Worm (Caenorhabditis elegans) whole organism, young adult: Measurements from ENCODE around the gene tos-1.
A peak's percentile ranks its signal among the peaks of the same experiment; 100 is the strongest.

Experiments used
- B0261.1 ChIP-seq: sonication (generic microtip); optimal IDR thresholded peaks from 2 replicates; lab custom pipeline; 2016; ENCODE audit warnings: mild to moderate bottlenecking, missing genetic modification characterization, moderate library complexity, missing compliant biosample characterization
- B0336.3 ChIP-seq: fragments of 200-800 bp; sonication (Bioruptor generic); IDR thresholded peaks from 2 replicates; pipeline ENCODE4 v1.3.6; 2022; ENCODE audit warnings: missing genetic modification characterization, missing compliant biosample characterization
- C06A6.2 ChIP-seq: fragments of 200-800 bp; sonication (Bioruptor generic); conservative IDR thresholded peaks from 2 replicates; pipeline ENCODE4 v1.3.6; 2022; ENCODE audit warnings: missing genetic modification characterization, missing compliant biosample characterization
- D2030.7 ChIP-seq: fragments of 200-800 bp; sonication (Bioruptor generic); IDR thresholded peaks from 2 replicates; pipeline ENCODE4 v1.3.6; 2022; ENCODE audit warnings: missing genetic modification reagents, missing genetic modification characterization, missing compliant biosample characterization
- F10E7.11 ChIP-seq: sonication (generic microtip); optimal IDR thresholded peaks from 2 replicates; lab custom pipeline; 2017; ENCODE audit warnings: mild to moderate bottlenecking, missing genetic modification characterization, moderate library complexity, missing compliant biosample characterization
- F39B2.1 ChIP-seq: fragments of 200-800 bp; sonication (Bioruptor generic); IDR thresholded peaks from 2 replicates; pipeline ENCODE4 v1.3.6; 2022; ENCODE audit warnings: missing genetic modification reagents, missing genetic modification characterization, missing compliant biosample characterization
- F55B11.4 ChIP-seq: sonication (generic microtip); optimal IDR thresholded peaks from 2 replicates; lab custom pipeline; 2016; ENCODE audit warnings: missing compliant biosample characterization, missing genetic modification characterization, borderline replicate concordance; ENCODE audit not compliant: insufficient read depth
- Y53F4B.3 ChIP-seq: fragments of 200-800 bp; sonication (Bioruptor generic); IDR thresholded peaks from 2 replicates; pipeline ENCODE4 v1.3.6; 2022; ENCODE audit warnings: missing genetic modification reagents, missing genetic modification characterization, missing compliant biosample characterization
- Y67H2A.10 ChIP-seq: fragments of 200-800 bp; sonication (Bioruptor generic); conservative IDR thresholded peaks from 2 replicates; pipeline ENCODE4 v1.3.6; 2022; ENCODE audit warnings: missing genetic modification reagents, missing genetic modification characterization, missing compliant biosample characterization
- Y79H2A.3 ChIP-seq: fragments of 200-800 bp; sonication (Bioruptor generic); conservative IDR thresholded peaks from 2 replicates; pipeline ENCODE4 v1.3.6; 2022; ENCODE audit warnings: missing genetic modification reagents, missing genetic modification characterization, missing compliant biosample characterization
- akir-1 ChIP-seq: fragments of 200-800 bp; sonication (Bioruptor generic); optimal IDR thresholded peaks from 2 replicates; lab custom pipeline; 2018; ENCODE audit warnings: mild to moderate bottlenecking, missing genetic modification characterization, moderate library complexity, missing compliant biosample characterization
- atf-7 ChIP-seq: sonication (generic microtip); optimal IDR thresholded peaks from 2 replicates; lab custom pipeline; 2017; ENCODE audit warnings: mild to moderate bottlenecking, missing genetic modification characterization, missing compliant biosample characterization
- attf-3 ChIP-seq: fragments of 200-800 bp; sonication (Bioruptor generic); conservative IDR thresholded peaks from 2 replicates; pipeline ENCODE4 v1.3.6; 2022; ENCODE audit warnings: missing genetic modification reagents, missing genetic modification characterization, missing compliant biosample characterization
- attf-6 ChIP-seq: fragments of 200-800 bp; sonication (Bioruptor generic); IDR thresholded peaks from 2 replicates; pipeline ENCODE4 v1.3.6; 2022; ENCODE audit warnings: missing genetic modification reagents, missing genetic modification characterization, missing compliant biosample characterization
- bed-2 ChIP-seq: fragments of 200-800 bp; sonication (Bioruptor generic); IDR thresholded peaks from 2 replicates; pipeline ENCODE4 v1.3.6; 2022; ENCODE audit warnings: missing genetic modification reagents, missing genetic modification characterization, missing compliant biosample characterization
- ccch-3 ChIP-seq: fragments of 200-800 bp; sonication (Bioruptor generic); optimal IDR thresholded peaks from 2 replicates; lab custom pipeline; 2018; ENCODE audit warnings: mild to moderate bottlenecking, missing genetic modification characterization, missing compliant biosample characterization
- ceh-27 ChIP-seq: fragments of 200-800 bp; sonication (Bioruptor generic); optimal IDR thresholded peaks from 2 replicates; lab custom pipeline; 2018; ENCODE audit warnings: mild to moderate bottlenecking, missing genetic modification characterization, moderate library complexity, missing compliant biosample characterization
- dox-1 ChIP-seq: fragments of 200-800 bp; sonication (Bioruptor generic); IDR thresholded peaks from 2 replicates; pipeline ENCODE4 v1.3.6; 2022; ENCODE audit warnings: missing genetic modification reagents, missing genetic modification characterization, missing compliant biosample characterization
- dpff-1 ChIP-seq: sonication (generic microtip); optimal IDR thresholded peaks from 2 replicates; lab custom pipeline; 2017; ENCODE audit warnings: mild to moderate bottlenecking, missing genetic modification characterization, missing compliant biosample characterization
- dpl-1 ChIP-seq: fragments of 150-350 bp; optimal IDR thresholded peaks from 2 replicates; lab custom pipeline; 2014; ENCODE audit warnings: missing biosample characterization, missing genetic modification reagents, missing genetic modification characterization
- efl-1 ChIP-seq: fragments of 150-350 bp; optimal IDR thresholded peaks from 2 replicates; lab custom pipeline; 2014; ENCODE audit warnings: missing biosample characterization, missing genetic modification reagents, missing genetic modification characterization
- egl-44 ChIP-seq: fragments of 200-800 bp; sonication (Bioruptor generic); IDR thresholded peaks from 2 replicates; pipeline ENCODE4 v1.3.6; 2022; ENCODE audit warnings: missing genetic modification reagents, missing genetic modification characterization, missing compliant biosample characterization
- hlh-26 ChIP-seq: fragments of 200-800 bp; sonication (Bioruptor generic); conservative IDR thresholded peaks from 2 replicates; pipeline ENCODE4 v1.3.6; 2022; ENCODE audit warnings: missing genetic modification reagents, missing genetic modification characterization, missing compliant biosample characterization
- hmg-1.2 ChIP-seq: fragments of 200-800 bp; sonication (Bioruptor generic); IDR thresholded peaks from 2 replicates; pipeline ENCODE4 v1.3.6; 2022; ENCODE audit warnings: missing genetic modification reagents, missing genetic modification characterization, missing compliant biosample characterization
- lag-1 ChIP-seq: fragments of 200-800 bp; sonication (Bioruptor generic); IDR thresholded peaks from 2 replicates; pipeline ENCODE4 v1.3.6; 2022; ENCODE audit warnings: missing genetic modification reagents, missing genetic modification characterization, missing compliant biosample characterization
- lin-26 ChIP-seq: fragments of 200-800 bp; sonication (Bioruptor generic); IDR thresholded peaks from 2 replicates; pipeline ENCODE4 v1.3.6; 2022; ENCODE audit warnings: missing genetic modification reagents, missing genetic modification characterization, missing compliant biosample characterization
- lin-40 ChIP-seq: sonication (generic microtip); optimal IDR thresholded peaks from 2 replicates; lab custom pipeline; 2016; ENCODE audit warnings: missing genetic modification characterization, mild to moderate bottlenecking, missing compliant biosample characterization, missing genotype, missing genetic modification reagents
- lin-54 ChIP-seq: fragments of 200-800 bp; sonication (Bioruptor generic); optimal IDR thresholded peaks from 2 replicates; lab custom pipeline; 2018; ENCODE audit warnings: mild to moderate bottlenecking, missing genetic modification characterization, missing compliant biosample characterization
- madf-10 ChIP-seq: sonication (generic microtip); optimal IDR thresholded peaks from 2 replicates; lab custom pipeline; 2016; ENCODE audit warnings: mild to moderate bottlenecking, missing genetic modification characterization, missing compliant biosample characterization
- madf-3 ChIP-seq: fragments of 200-800 bp; sonication (Bioruptor generic); IDR thresholded peaks from 2 replicates; pipeline ENCODE4 v1.3.6; 2022; ENCODE audit warnings: missing genetic modification reagents, missing genetic modification characterization, missing compliant biosample characterization
- madf-6 ChIP-seq: fragments of 200-800 bp; sonication (Bioruptor generic); IDR thresholded peaks from 2 replicates; pipeline ENCODE4 v1.3.6; 2022; ENCODE audit warnings: missing genetic modification reagents, missing genetic modification characterization, missing compliant biosample characterization
- madf-8 ChIP-seq: fragments of 200-800 bp; sonication (Bioruptor generic); conservative IDR thresholded peaks from 2 replicates; pipeline ENCODE4 v1.3.6; 2022; ENCODE audit warnings: missing genetic modification reagents, missing genetic modification characterization, missing compliant biosample characterization
- mel-28 ChIP-seq: sonication (generic microtip); optimal IDR thresholded peaks from 2 replicates; lab custom pipeline; 2016; ENCODE audit warnings: borderline replicate concordance, mild to moderate bottlenecking, missing genetic modification characterization, missing compliant biosample characterization
- nfya-2 ChIP-seq: fragments of 200-800 bp; sonication (Bioruptor generic); IDR thresholded peaks from 2 replicates; pipeline ENCODE4 v1.3.6; 2022; ENCODE audit warnings: missing genetic modification reagents, missing genetic modification characterization, missing compliant biosample characterization
- nfyb-1 ChIP-seq: fragments of 200-800 bp; sonication (Bioruptor generic); IDR thresholded peaks from 2 replicates; pipeline ENCODE4 v1.3.6; 2022; ENCODE audit warnings: missing genetic modification reagents, missing genetic modification characterization, missing compliant biosample characterization
- nhr-80 ChIP-seq: sonication (generic microtip); optimal IDR thresholded peaks from 2 replicates; lab custom pipeline; 2016; ENCODE audit warnings: missing genetic modification characterization, missing compliant biosample characterization
- pha-4 ChIP-seq: fragments of 150-350 bp; sonication (generic microtip); optimal IDR thresholded peaks from 2 replicates; lab custom pipeline; 2014; ENCODE audit warnings: missing biosample characterization, missing genetic modification reagents, missing genetic modification characterization
- rpc-1 ChIP-seq, 2 experiments: fragments of 150-350 bp in 1 of 2; sonication (generic microtip) in 1 of 2; optimal IDR thresholded peaks; 2 replicates each; lab custom pipeline; 2014 to 2018; ENCODE audit warnings: missing biosample characterization in 1 of 2, missing genetic modification characterization in 1 of 2, missing genetic modification reagents in 1 of 2, missing genotype in 1 of 2
- sdz-38 ChIP-seq: sonication (generic microtip); optimal IDR thresholded peaks from 2 replicates; lab custom pipeline; 2016; ENCODE audit warnings: missing genotype, missing genetic modification characterization, missing compliant biosample characterization
- sea-2 ChIP-seq: fragments of 200-800 bp; sonication (Bioruptor generic); IDR thresholded peaks from 2 replicates; pipeline ENCODE4 v1.3.6; 2022; ENCODE audit warnings: missing genetic modification characterization, missing compliant biosample characterization
- snpc-3.4 ChIP-seq: sonication (generic microtip); optimal IDR thresholded peaks from 2 replicates; lab custom pipeline; 2017; ENCODE audit warnings: missing genetic modification characterization, mild to moderate bottlenecking, missing compliant biosample characterization, antibody characterized with exemption, moderate library complexity, missing genotype, missing genetic modification reagents
- snpc-4 ChIP-seq, 5 experiments: fragments of 150-350 bp in 1 of 5; sonication (generic microtip) in 4 of 5; optimal IDR thresholded peaks; 2 replicates each; lab custom pipeline; 2014 to 2018; ENCODE audit warnings: missing genetic modification characterization in 5 of 5, missing biosample characterization in 3 of 5, antibody characterized with exemption in 2 of 5, mild to moderate bottlenecking in 2 of 5, missing compliant biosample characterization in 2 of 5, missing genotype in 2 of 5, moderate library complexity in 2 of 5, missing genetic modification reagents in 1 of 5
- somi-1 ChIP-seq: fragments of 200-800 bp; sonication (Bioruptor generic); optimal IDR thresholded peaks from 2 replicates; lab custom pipeline; 2018; ENCODE audit warnings: mild to moderate bottlenecking, missing genetic modification characterization, missing compliant biosample characterization
- tbp1 ChIP-seq: fragments of 200-800 bp; sonication (Bioruptor generic); optimal IDR thresholded peaks from 2 replicates; lab custom pipeline; 2018; ENCODE audit warnings: mild to moderate bottlenecking, missing genetic modification characterization, missing compliant biosample characterization
- tbx-9 ChIP-seq: sonication (generic microtip); optimal IDR thresholded peaks from 2 replicates; lab custom pipeline; 2016; ENCODE audit warnings: borderline replicate concordance, missing genetic modification characterization, inconsistent platforms, missing compliant biosample characterization
- zim-3 ChIP-seq: sonication (generic microtip); optimal IDR thresholded peaks from 2 replicates; lab custom pipeline; 2017; ENCODE audit warnings: mild to moderate bottlenecking, missing genetic modification characterization, moderate library complexity, missing compliant biosample characterization
- ztf-22 ChIP-seq: fragments of 200-800 bp; sonication (Bioruptor generic); optimal IDR thresholded peaks from 2 replicates; lab custom pipeline; 2018; ENCODE audit warnings: mild to moderate bottlenecking, missing genetic modification characterization, moderate library complexity, missing compliant biosample characterization
- ztf-28 ChIP-seq: fragments of 200-800 bp; sonication (Bioruptor generic); IDR thresholded peaks from 2 replicates; pipeline ENCODE4 v1.3.6; 2022; ENCODE audit warnings: missing genetic modification reagents, missing genetic modification characterization, missing compliant biosample characterization

tos-1 gene

DNA sequence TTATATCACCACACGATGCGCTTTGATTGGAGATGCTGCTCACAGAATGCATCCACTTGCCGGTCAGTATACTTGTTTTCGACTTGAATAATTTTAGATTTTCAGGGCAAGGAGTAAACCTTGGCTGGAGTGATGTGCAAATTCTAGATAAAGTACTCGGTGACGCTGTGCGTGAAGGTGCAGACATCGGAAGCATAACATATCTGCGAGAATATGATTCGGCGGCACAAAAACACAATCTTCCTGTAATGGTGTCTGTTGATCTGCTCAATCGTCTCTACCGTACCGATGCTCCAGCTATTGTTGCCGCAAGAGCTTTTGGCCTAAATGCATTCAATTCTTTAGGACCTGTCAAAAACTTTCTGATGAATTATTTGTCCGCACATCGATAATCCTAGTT, 5.6 kb downstream of the tos-1 start:
- TF ChIP-seq sea-2 (no peak), Y79H2A.3 (GFP tag; lab: Robert Waterston, UW) (peak; percentile 80; the same call in 1 of the 2 replicates), F39B2.1 (GFP tag; lab: Robert Waterston, UW) (no peak), dpl-1 (no peak), tbx-9 (no peak), hlh-26 (GFP tag; lab: Robert Waterston, UW) (no peak), D2030.7 (GFP tag; lab: Robert Waterston, UW) (no peak), B0261.1 (tag; lab: Kevin White, UChicago) (no peak), efl-1 (GFP tag; lab: Kevin White, UChicago) (no peak), Y53F4B.3 (GFP tag; lab: Robert Waterston, UW) (no peak), ztf-28 (GFP tag; lab: Robert Waterston, UW) (0 out of 2 replicates have a peak, but pooled peaks have one; percentile 61), F55B11.4 (tag; lab: Kevin White, UChicago) (no peak), nfyb-1 (GFP tag; lab: Robert Waterston, UW) (no peak; the same call in 1 of the 2 replicates), ztf-22 (GFP tag; lab: Kevin White, UChicago) (no peak), somi-1 (GFP tag; lab: Kevin White, UChicago) (no peak), rpc-1 (optimal IDR thresholded peaks at IDR 0.05; lab: Kevin White, UChicago) (no peak), rpc-1 (tag; optimal IDR thresholded peaks at IDR 0.05; lab: Kevin White, UChicago) (no peak), F10E7.11 (tag; lab: Kevin White, UChicago) (no peak), egl-44 (GFP tag; lab: Robert Waterston, UW) (no peak), C06A6.2 (GFP tag; lab: Robert Waterston, UW) (peak; percentile 75), B0336.3 (GFP tag; lab: Robert Waterston, UW) (0 out of 2 replicates have a peak, but pooled peaks have one; percentile 41), pha-4 (no peak), zim-3 (tag; lab: Kevin White, UChicago) (peak; percentile 34), madf-6 (GFP tag; lab: Robert Waterston, UW) (no peak), tbp1 (GFP tag; lab: Kevin White, UChicago) (peak; percentile 3), ceh-27 (GFP tag; lab: Kevin White, UChicago) (no peak), nhr-80 (no peak), madf-10 (tag; lab: Kevin White, UChicago) (peak; percentile 58), snpc-3.4 (tag; lab: Kevin White, UChicago) (no peak), snpc-4 (GFP tag; optimal IDR thresholded peaks at IDR 0.05; lab: Kevin White, UChicago) (no peak), snpc-4 (tag; optimal IDR thresholded peaks at IDR 0.05; lab: Kevin White, UChicago) (no peak), lin-54 (GFP tag; lab: Kevin White, UChicago) (no peak), Y67H2A.10 (GFP tag; lab: Robert Waterston, UW) (no peak), hmg-1.2 (GFP tag; lab: Robert Waterston, UW) (0 out of 2 replicates have a peak, but pooled peaks have one; percentile 15), lin-26 (GFP tag; lab: Robert Waterston, UW) (peak; percentile 58; the same call in 1 of the 2 replicates), madf-8 (GFP tag; lab: Robert Waterston, UW) (no peak), dpff-1 (tag; lab: Kevin White, UChicago) (no peak), attf-6 (GFP tag; lab: Robert Waterston, UW) (no peak), madf-3 (0 out of 2 replicates have a peak, but pooled peaks have one; percentile 7), atf-7 (tag; lab: Kevin White, UChicago) (peak; percentile 9), lin-40 (tag; lab: Kevin White, UChicago) (peak; percentile 24), attf-3 (GFP tag; lab: Robert Waterston, UW) (0 out of 2 replicates have a peak, but pooled peaks have one; percentile 9), dox-1 (GFP tag; lab: Robert Waterston, UW) (no peak), bed-2 (GFP tag; lab: Robert Waterston, UW) (no peak), nfya-2 (GFP tag; lab: Robert Waterston, UW) (no peak), sdz-38 (tag; lab: Kevin White, UChicago) (no peak), mel-28 (tag; lab: Kevin White, UChicago) (no peak), ccch-3 (GFP tag; lab: Kevin White, UChicago) (no peak), lag-1 (GFP tag; lab: Robert Waterston, UW) (no peak), akir-1 (no peak)
